Fruit fly (Drosophila melanogaster): Measurements from ENCODE around the gene Ugt37C2.

The Ugt37C2 gene

dm6 chr2L:16801578-16802152, 7.7 kb downstream of the Ugt37C2 start:
- TF ChIP-seq CG10631 (GFP tag; optimal IDR thresholded peaks at IDR 0.05) (no peak), CG11762 (GFP tag; optimal IDR thresholded peaks at IDR 0.05; ENCODE audit: insufficient read depth) (no peak), CG11294 (GFP tag; IDR thresholded peaks at IDR 0.05) (no peak), Sox102F (GFP tag; optimal IDR thresholded peaks at IDR 0.05) (no peak), CG7368 (GFP tag; optimal IDR thresholded peaks at IDR 0.05) (no peak), CG31627 (GFP tag; optimal IDR thresholded peaks at IDR 0.05) (no peak), spab (GFP tag; optimal IDR thresholded peaks at IDR 0.05) (no peak), OdsH (GFP tag; optimal IDR thresholded peaks at IDR 0.05) (no peak), lz (GFP tag; optimal IDR thresholded peaks at IDR 0.05) (no peak), CG3919 (GFP tag; optimal IDR thresholded peaks at IDR 0.05) (no peak), CG8319 (GFP tag; optimal IDR thresholded peaks at IDR 0.05) (no peak)

- TF ChIP-seq CG32006 (GFP tag; optimal IDR thresholded peaks at IDR 0.05): peak; percentile 75
- no peak for TF ChIP-seq CG8632 (GFP tag; optimal IDR thresholded peaks at IDR 0.05)
- TF ChIP-seq Lpt (GFP tag; optimal IDR thresholded peaks at IDR 0.05): peak; percentile 6
- TF ChIP-seq dac (GFP tag; optimal IDR thresholded peaks at IDR 0.05): no peak
- TF ChIP-seq OdsH (GFP tag; optimal IDR thresholded peaks at IDR 0.05): peak; percentile 17
- no peak for TF ChIP-seq vri (GFP tag; optimal IDR thresholded peaks at IDR 0.05)
- no peak for TF ChIP-seq Smox (GFP tag; optimal IDR thresholded peaks at IDR 0.05)
- TF ChIP-seq net (GFP tag; optimal IDR thresholded peaks at IDR 0.05): no peak
- TF ChIP-seq CG6163 (GFP tag; IDR thresholded peaks at IDR 0.05): 0 out of 3 replicates have a peak, but pooled peaks have one; percentile 36
- peak; percentile 77 for TF ChIP-seq Eip78C (GFP tag)
- TF ChIP-seq Gug (GFP tag; IDR thresholded peaks at IDR 0.05): peak; percentile 49
- peak; percentile 71 for TF ChIP-seq eg (GFP tag; IDR thresholded peaks at IDR 0.05)
- no peak for TF ChIP-seq dsx (GFP tag; optimal IDR thresholded peaks at IDR 0.05; ENCODE audit: poor library complexity, severe bottlenecking)
- TF ChIP-seq CG4318 (GFP tag; optimal IDR thresholded peaks at IDR 0.05): peak; percentile 46
- no peak for TF ChIP-seq CG31627 (GFP tag; optimal IDR thresholded peaks at IDR 0.05)
- no peak for TF ChIP-seq CG10631 (GFP tag; optimal IDR thresholded peaks at IDR 0.05)
- no peak for TF ChIP-seq CG9139 (GFP tag; optimal IDR thresholded peaks at IDR 0.05)
- no peak for TF ChIP-seq cyc (GFP tag; optimal IDR thresholded peaks at IDR 0.05)
- TF ChIP-seq Met (GFP tag; optimal IDR thresholded peaks at IDR 0.05): no peak
- TF ChIP-seq achi (GFP tag; optimal IDR thresholded peaks at IDR 0.05): peak; percentile 32
- TF ChIP-seq esn (GFP tag; optimal IDR thresholded peaks at IDR 0.05): no peak
- no peak for TF ChIP-seq Hr39 (GFP tag; optimal IDR thresholded peaks at IDR 0.05)
- TF ChIP-seq CG11294 (GFP tag; IDR thresholded peaks at IDR 0.05): 0 out of 2 replicates have a peak, but pooled peaks have one; percentile 11
- peak; percentile 83 for TF ChIP-seq CG15336 (GFP tag; IDR thresholded peaks at IDR 0.05)
- TF ChIP-seq CG8119 (GFP tag; IDR thresholded peaks at IDR 0.05): peak; percentile 83
- TF ChIP-seq salr (GFP tag; optimal IDR thresholded peaks at IDR 0.05): no peak
- TF ChIP-seq CG3919 (GFP tag; optimal IDR thresholded peaks at IDR 0.05): no peak
- TF ChIP-seq Hr4 (GFP tag; optimal IDR thresholded peaks at IDR 0.05): peak; percentile 74
- no peak for TF ChIP-seq fd59A (GFP tag; optimal IDR thresholded peaks at IDR 0.05)
- peak; percentile 27 for TF ChIP-seq pdm3 (GFP tag; optimal IDR thresholded peaks at IDR 0.05)
- TF ChIP-seq topi (GFP tag; optimal IDR thresholded peaks at IDR 0.05): no peak
- TF ChIP-seq Blimp-1 (GFP tag; optimal IDR thresholded peaks at IDR 0.05): no peak
- no peak for TF ChIP-seq CG6808 (GFP tag; optimal IDR thresholded peaks at IDR 0.05)
- no peak for TF ChIP-seq fkh (GFP tag; optimal IDR thresholded peaks at IDR 0.05)
- no peak for TF ChIP-seq CG11902 (GFP tag; optimal IDR thresholded peaks at IDR 0.05)
- TF ChIP-seq Eip75B (GFP tag; optimal IDR thresholded peaks at IDR 0.05): no peak
- TF ChIP-seq svp (GFP tag): peak; percentile 65
- TF ChIP-seq fd85E (GFP tag; optimal IDR thresholded peaks at IDR 0.05): no peak
- TF ChIP-seq CG1621 (tag; optimal IDR thresholded peaks at IDR 0.05): no peak
- peak; percentile 29 for TF ChIP-seq acj6 (GFP tag; optimal IDR thresholded peaks at IDR 0.05)
- TF ChIP-seq Ets96B (tag; optimal IDR thresholded peaks at IDR 0.05): peak; percentile 9
Observed at dm6 chr2L:16803638-16804037, 9.6 kb downstream of the Ugt37C2 start.
